Fruit fly (Drosophila melanogaster): ENCODE measurements around the gene CG7231.

Gene CG7231

DNA sequence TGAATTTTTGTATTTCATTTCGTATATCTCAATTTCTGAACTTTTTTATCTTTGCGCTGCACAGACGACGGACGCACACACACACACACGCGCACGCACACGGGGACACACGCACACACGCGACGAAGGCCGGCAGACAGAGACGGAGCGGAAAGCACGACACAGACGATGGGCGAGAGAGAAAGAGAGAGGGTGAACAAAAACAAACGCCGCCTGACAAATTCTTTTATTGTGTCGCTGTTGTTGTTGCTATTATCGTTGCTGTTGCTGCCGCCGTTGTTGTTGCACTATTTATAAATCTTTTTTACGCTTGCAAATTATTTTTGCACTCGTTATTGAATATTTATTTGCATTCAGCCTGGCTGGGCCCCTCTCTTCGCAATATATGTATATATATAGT is 7.0 kb upstream of the CG7231 start:
- no peak for TF ChIP-seq CG17801 (GFP tag; optimal IDR thresholded peaks at IDR 0.05; ENCODE audit: partially characterized antibody)

DNA sequence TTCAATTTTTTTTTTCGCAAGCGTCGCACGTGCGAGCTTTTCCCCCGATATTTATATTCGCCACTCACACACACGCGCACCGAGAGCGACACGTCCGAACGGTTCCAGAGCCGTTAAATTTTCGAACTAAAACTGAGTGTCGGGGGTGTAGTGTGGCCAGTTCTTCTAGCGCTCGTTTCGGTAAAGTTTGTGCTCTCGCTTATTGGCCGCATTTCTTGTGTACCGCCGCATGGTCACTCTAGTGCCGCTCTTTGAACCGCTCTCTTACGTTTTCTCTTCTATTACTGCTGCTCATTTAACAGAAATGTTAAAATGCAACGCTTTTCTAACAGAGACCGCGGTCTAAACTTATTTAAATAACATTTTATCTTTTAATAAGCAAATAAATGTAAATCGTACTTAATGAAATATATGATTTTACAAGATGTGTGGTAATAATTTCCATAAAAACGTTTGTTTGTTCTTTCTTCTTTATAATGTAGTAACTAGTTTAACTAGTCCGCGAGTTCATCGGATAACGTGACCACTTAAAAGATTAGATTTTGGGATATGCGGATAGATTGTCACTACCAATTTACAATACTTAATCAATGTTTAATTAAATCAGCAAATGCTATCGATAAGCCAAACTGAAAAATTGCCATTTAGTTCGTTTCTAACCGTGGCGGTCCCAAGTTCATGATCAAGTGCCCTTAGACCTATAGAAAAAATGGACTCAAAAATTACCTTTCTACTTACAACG is 484 bp downstream of the CG7231 start, which contains the start of gene Snoo:
Snoo (minus strand) TSS at position 138 of the 742 bp plus-strand sequence.
- peak; percentile 30 for TF ChIP-seq CG17801 (GFP tag; optimal IDR thresholded peaks at IDR 0.05; ENCODE audit: partially characterized antibody)

DNA sequence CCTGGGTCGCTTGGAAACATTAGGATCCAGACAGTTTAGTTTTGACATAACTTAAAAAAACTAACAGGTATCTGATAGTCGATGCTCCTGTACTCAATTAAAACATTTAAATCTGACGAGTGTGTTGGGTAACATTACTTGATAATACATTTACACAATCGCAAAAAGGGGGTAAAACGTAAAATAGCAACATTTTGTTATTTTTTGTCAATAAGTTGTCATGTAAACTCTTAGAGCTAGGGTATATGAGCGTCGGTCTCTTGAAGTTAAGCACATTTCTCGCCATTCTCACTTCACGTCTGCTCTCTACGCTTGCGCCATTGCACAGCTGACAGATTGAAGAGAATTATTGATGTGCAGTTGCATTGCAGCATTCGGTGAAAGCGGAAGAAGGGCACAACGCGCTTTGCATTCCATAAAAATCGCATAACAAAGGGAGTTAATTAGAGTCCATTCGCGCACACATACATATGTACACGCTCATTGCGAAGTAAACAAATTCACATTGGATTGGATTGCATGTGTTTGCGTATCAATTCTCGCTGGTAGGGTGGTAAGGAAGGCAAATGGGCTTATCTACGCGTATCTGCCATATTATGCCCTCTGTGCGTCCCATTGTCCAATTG is 1.3 kb downstream of the CG7231 start:
- peak; percentile 36 for TF ChIP-seq CG17801 (GFP tag; optimal IDR thresholded peaks at IDR 0.05; ENCODE audit: partially characterized antibody)

DNA sequence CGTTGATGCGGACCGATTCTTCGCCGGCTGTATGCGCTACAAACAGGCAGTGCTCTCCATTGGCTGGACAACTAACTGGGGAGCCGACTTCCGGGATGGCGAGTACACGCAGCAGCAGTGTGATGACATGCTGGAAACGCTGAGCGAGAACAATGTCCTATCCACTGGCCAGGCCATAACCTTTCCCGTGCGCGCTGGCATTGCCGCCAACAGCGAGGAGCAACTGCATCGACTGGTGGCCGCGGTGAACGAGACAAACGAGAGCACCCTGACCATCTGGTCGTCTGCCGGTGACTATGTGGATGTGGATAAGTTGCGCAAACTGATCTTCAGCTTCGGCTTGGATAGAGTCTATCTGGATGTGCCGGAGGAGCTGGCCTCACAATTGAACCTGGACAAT is 2.5 kb downstream of the CG7231 start:
- no peak for TF ChIP-seq CG17801 (GFP tag; optimal IDR thresholded peaks at IDR 0.05; ENCODE audit: partially characterized antibody)

DNA sequence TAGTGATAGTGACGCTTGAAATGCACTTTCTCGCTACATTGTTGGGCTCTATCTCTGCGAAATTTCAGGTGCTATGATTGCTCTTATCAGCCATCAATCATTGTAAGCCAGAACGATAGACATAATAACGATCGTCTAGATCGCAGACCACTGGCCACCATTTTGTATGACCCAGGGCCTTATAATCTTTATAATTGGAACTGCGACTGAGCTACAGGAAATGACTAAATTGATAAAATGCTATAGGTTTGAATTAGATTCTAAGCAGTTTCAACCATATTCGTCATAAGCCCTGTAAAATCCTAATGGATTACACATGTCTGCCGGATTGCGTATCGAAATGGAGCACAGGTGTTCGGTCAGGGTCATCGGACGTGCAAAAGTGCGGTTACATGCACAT is 6.1 kb downstream of the CG7231 start:
- no peak for TF ChIP-seq CG17801 (GFP tag; optimal IDR thresholded peaks at IDR 0.05; ENCODE audit: partially characterized antibody)

DNA sequence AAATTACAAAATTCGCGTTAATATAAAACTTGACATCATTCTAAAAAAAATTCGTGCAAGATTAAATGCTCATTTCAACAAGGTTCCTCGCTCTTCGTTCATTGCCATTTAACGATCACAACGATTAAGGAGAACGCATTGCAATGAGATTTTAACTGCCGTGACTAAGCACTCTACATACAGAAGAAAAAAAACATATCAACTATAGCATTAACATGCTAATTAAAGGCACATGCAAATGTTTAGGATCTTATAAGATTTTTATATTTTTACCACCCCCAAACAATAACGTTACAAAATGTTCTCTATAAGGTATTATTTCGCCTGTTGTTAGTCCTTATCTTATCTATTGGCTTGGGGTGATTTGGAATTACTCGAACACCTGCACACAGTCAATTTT is 7.0 kb downstream of the CG7231 start:
- no peak for TF ChIP-seq CG17801 (GFP tag; optimal IDR thresholded peaks at IDR 0.05; ENCODE audit: partially characterized antibody)

DNA sequence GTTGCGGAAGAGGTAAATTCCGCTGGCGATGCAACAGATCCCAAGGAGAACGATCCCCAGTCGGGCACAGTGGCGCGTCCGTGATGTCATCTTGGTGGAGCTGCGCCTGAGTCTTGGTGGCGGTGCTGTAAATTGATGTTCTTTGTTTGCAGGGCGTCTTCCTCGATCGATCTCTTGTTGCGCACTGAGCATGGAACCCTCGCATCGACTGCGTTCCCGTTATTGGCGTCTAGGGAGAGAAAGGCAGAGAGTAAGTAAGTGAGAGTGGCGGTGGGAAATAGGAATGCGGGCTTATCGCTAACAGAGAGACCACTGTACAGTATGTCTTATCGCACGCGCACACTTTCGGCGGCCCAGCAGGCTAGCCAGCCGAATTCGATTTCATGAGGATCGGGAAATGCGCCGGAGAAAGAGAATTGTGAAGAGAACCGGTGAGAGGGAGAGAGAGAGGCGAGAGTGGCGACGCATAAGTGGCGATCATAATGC is 7.7 kb downstream of the CG7231 start:
- no peak for TF ChIP-seq CG17801 (GFP tag; optimal IDR thresholded peaks at IDR 0.05; ENCODE audit: partially characterized antibody)

DNA sequence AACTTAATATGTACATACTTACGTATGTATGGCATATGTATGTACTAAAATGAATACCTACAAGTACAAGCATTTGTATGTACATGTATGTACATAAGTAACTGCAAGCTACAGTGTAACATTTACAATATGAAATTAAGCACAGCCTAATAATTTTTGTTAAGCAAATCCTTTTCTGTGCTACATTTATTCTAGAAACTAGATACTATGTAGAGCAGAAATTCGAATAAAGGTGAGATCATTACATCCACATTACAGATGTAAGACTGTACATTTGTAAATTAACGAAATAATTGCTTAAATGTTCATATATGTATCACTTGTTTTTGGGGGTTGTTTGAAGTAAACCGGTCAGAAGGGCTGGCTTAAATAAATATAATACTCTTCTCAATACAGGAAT is 8.2 kb downstream of the CG7231 start:
- TF ChIP-seq CG17801 (GFP tag; optimal IDR thresholded peaks at IDR 0.05; ENCODE audit: partially characterized antibody): peak; percentile 34

DNA sequence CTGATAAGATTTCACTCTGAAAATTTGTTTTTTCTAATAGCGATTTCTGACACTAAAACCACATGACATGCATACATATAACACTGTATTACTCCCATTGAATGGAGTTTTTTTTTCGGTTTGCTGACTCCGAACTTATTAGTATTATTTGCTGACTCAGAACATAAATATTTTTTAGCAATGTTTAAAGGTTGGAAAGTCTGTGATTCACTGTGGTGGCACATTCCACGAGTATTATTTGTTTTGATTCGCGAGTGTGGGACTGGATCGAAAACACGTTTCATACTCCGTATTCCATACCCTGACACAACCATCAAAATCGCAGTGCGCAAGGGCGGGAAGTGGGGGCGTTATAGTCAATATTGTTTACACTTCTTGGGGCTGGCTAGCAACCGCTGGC is 8.9 kb downstream of the CG7231 start:
- no peak for TF ChIP-seq CG17801 (GFP tag; optimal IDR thresholded peaks at IDR 0.05; ENCODE audit: partially characterized antibody)

DNA sequence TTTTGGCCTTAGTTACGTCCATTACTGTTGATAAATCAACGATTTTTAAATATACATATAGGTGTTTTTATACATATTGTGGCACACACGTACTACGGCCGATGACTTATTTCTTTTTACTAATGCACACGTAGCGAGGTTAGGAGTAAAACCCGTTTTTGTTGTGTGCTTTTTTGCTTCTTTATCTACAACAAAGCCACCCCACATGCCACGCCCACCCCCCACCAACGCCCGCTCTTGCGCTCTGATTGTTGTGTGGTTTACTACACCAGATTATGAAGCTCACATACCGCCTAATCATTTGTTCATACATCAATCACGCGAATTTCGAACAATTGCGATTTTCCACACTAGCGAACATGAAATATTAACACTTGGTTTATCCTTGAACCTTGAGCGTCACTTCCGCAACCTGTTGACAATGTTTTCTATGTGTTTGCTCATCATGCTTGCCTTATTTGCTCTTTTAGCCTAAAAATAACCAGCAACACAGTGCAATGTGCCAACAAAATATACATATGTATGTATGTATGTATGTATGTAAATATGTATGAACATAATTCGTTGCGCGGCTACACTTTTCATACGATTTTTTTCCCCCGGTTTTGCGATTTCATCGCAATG is 9.4 kb downstream of the CG7231 start:
- no peak for TF ChIP-seq CG17801 (GFP tag; optimal IDR thresholded peaks at IDR 0.05; ENCODE audit: partially characterized antibody)

DNA sequence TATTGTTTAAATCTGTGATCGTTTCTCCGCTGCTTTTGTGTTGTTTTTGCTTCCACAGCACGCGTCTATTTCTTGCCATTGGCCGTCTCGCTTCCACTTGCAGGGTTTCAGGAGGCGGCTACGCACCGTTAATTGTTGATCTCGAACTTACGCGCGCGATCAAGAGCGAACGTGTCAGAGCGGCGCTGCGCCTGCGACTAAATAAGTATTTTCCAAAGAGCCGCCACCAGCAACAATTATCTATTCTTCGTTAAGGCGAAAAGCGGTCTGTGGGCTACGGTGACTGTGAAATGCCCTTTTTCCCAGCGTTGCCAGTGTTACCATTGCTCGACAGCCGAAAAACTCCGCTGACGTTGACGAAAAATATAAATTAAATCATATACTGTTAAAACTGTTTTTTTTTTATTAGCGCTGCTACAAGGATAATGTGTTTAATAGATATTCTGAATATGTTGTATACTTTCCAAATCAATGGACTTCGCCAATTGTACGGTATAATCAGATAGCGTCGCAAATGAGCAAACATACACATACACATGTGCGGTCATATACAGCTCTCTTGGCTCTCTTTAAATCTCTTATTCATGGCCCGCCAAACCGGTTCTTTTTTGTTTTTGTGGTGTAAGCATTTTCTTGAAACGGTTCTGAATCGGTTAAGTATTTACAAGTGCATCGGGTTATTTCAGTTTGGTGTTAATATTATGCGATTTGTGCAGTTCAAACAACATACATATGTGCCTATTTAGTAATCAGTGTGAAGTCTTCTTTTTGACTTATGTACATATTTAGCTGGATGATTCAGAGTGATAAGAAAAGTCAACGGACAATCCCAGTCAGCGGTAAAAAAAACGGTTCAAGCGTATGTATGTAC is 10.5 kb downstream of the CG7231 start, which contains the start of gene pes:
pes (minus strand) TSS at position 201 of the 871 bp plus-strand sequence.
- TF ChIP-seq CG17801 (GFP tag; optimal IDR thresholded peaks at IDR 0.05; ENCODE audit: partially characterized antibody): peak; percentile 83

DNA sequence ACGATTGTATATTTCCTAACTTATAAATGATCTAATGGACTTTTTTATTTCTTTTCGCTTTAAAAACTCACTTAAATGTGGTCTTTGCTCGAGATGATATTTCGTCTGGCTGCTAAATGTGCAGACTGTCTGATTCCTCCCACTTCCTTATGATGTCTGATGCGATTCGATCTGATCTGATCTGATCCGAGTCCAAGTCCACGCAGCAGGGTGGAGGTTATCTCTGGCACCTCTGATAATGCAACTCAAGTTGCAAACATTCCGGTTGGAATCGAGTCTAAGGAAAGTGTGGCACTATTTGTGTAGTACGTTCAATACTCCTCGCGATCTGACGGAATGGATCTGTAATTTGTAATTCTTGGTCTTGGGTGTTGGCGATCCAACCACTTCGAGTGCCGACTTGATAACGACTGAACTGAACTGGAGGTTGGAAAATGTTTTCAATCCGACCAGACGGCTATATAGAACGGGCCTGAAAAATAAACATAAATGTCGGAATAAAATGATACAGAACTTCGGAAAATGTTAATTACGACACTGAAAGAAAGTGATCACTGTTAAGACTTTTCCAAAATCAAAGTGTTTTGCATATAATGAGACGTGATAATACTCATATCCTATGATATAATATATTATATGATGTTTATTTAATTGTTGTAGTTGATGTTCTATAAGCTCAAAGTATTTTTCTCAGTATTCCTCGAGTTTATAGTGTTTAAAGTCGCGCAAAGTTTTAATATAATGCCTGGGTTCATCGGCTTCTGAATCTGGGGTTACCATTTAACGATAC is 13.7 kb downstream of the CG7231 start:
- no peak for TF ChIP-seq CG17801 (GFP tag; optimal IDR thresholded peaks at IDR 0.05; ENCODE audit: partially characterized antibody)

DNA sequence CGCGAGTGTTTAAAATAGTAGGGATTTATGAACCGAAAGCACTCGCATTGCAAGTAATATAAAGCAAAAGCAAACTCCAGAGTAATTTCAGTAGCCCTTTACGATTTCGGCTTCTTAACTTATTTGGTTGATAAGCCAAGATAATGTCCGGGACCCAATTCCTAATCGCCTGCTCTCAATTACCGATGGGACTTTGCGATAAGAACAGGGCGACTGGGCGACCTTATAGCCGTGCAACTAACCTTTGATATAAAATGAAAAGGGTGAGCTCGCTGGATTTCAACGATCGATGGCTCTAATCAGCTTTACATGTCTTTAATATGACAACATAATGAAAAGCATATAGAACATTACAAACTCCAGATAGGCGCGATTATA is 14.3 kb downstream of the CG7231 start, which contains the start of gene CG7227:
CG7227 (minus strand) TSS at position 72 of the 378 bp plus-strand sequence.
- no peak for TF ChIP-seq CG17801 (GFP tag; optimal IDR thresholded peaks at IDR 0.05; ENCODE audit: partially characterized antibody)

DNA sequence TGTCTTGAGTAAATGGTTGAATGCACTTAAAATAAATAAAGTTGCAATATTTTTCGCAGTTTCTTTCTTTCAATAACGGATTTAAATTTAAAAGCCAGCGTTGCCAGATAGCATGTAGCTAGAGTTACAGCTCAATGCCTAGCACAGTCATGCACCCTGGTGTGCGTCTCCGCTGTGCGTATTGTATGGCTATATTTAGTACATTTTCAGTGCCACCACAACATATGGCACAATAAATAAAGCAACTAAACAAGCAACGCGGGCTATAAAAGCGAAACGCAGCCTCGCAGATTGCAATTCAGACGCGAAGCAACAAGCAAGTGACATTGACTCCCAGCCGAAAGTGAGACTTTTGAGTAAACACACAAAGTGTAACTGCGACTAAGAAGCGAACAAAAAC is 14.9 kb downstream of the CG7231 start, which contains the start of gene Sirup:
Sirup (plus strand) TSS at position 215 of the 400 bp plus-strand sequence.
- TF ChIP-seq CG17801 (GFP tag; optimal IDR thresholded peaks at IDR 0.05; ENCODE audit: partially characterized antibody): no peak
